Fruit fly (Drosophila melanogaster): ENCODE measurements around the gene CG9368.

CG9368 gene

DNA sequence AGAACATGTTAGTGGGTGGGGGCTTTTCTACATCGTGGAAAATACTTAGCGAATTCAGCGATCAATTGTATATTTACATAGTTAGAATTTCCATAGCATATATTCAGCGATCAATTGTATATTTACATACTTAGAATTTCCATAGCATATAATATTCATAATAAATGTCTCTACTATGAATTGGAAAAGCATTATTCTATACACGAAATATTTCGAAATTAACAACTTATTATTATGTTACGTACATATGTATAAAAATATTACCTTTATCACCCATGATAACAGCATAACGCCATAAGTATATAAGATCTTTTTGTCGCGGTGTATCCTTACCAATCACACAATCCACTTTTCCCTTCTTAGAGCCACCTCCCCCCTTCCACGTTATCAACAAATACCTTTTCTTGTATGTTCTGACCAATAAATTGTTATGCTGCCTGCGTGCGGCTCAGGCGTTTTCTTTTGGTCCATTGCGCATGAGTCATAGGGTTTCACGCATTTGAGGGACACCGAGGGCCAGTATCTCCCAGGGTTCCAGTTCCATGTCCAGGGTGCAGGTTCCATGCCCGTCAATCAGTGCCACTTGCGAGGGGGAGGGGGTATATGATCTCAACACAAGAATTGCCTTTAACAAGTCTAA, 35.5 kb downstream of the CG9368 start (continued):
- no peak for TF ChIP-seq CG14667 (GFP tag; IDR thresholded peaks at IDR 0.05)
- TF ChIP-seq onecut (GFP tag; IDR thresholded peaks at IDR 0.05), result 0 out of 2 replicates have a peak, but pooled peaks have one; percentile 17
- no peak for TF ChIP-seq hkb (optimal IDR thresholded peaks at IDR 0.05)
- no peak for TF ChIP-seq hkb (GFP tag; IDR thresholded peaks at IDR 0.05)
- peak; percentile 47 for TF ChIP-seq Six4 (GFP tag; optimal IDR thresholded peaks at IDR 0.05)
- no peak for TF ChIP-seq dimm (GFP tag; IDR thresholded peaks at IDR 0.05)
- TF ChIP-seq Med (GFP tag), result peak; percentile 15
- TF ChIP-seq wdn (GFP tag; IDR thresholded peaks at IDR 0.05), result no peak
- no peak for TF ChIP-seq sd (tag; optimal IDR thresholded peaks at IDR 0.05)
- TF ChIP-seq Hr51 (GFP tag; optimal IDR thresholded peaks at IDR 0.05), result no peak
- TF ChIP-seq croc (GFP tag; conservative IDR thresholded peaks at IDR 0.05), result peak; percentile 52; the same call in 2 of the 3 replicates
- TF ChIP-seq sug (tag; optimal IDR thresholded peaks at IDR 0.05), result no peak
- TF ChIP-seq Max (GFP tag; optimal IDR thresholded peaks at IDR 0.05), result peak; percentile 51
- no peak for TF ChIP-seq unc-4 (GFP tag; IDR thresholded peaks at IDR 0.05; ENCODE audit: partially characterized antibody)
- peak; percentile 50; the same call in 1 of the 3 replicates for TF ChIP-seq zfh1 (GFP tag; IDR thresholded peaks at IDR 0.05)
- no peak for TF ChIP-seq trh (GFP tag; optimal IDR thresholded peaks at IDR 0.05)
- TF ChIP-seq CG11695 (GFP tag; IDR thresholded peaks at IDR 0.05), result 0 out of 3 replicates have a peak, but pooled peaks have one; percentile 28
- TF ChIP-seq CG6791 (GFP tag; IDR thresholded peaks at IDR 0.05; ENCODE audit: partially characterized antibody), result no peak
- TF ChIP-seq Ets65A (GFP tag), result no peak
- TF ChIP-seq CG11247 (GFP tag; IDR thresholded peaks at IDR 0.05), result no peak
- TF ChIP-seq CG15696 (tag; optimal IDR thresholded peaks at IDR 0.05), result peak; percentile 96
- TF ChIP-seq mld (GFP tag; IDR thresholded peaks at IDR 0.05; ENCODE audit: partially characterized antibody), result no peak
- TF ChIP-seq CG18619 (GFP tag; optimal IDR thresholded peaks at IDR 0.05), result peak; percentile 41
- peak; percentile 4 for TF ChIP-seq lilli (GFP tag; optimal IDR thresholded peaks at IDR 0.05)
- TF ChIP-seq CG10274 (GFP tag; optimal IDR thresholded peaks at IDR 0.05), result no peak
- TF ChIP-seq CG7987 (GFP tag; optimal IDR thresholded peaks at IDR 0.05), result no peak
- no peak for TF ChIP-seq CG4617 (GFP tag; optimal IDR thresholded peaks at IDR 0.05; ENCODE audit: borderline replicate concordance)
- TF ChIP-seq cad (GFP tag; optimal IDR thresholded peaks at IDR 0.05), result peak; percentile 3
- TF ChIP-seq Hsf (GFP tag; optimal IDR thresholded peaks at IDR 0.05), result peak; percentile 41
- TF ChIP-seq Awh (GFP tag; IDR thresholded peaks at IDR 0.05), result 0 out of 2 replicates have a peak, but pooled peaks have one; percentile 15
- peak; percentile 54 for TF ChIP-seq CG30403 (GFP tag; optimal IDR thresholded peaks at IDR 0.05)
- TF ChIP-seq nom (GFP tag; optimal IDR thresholded peaks at IDR 0.05), result no peak
- TF ChIP-seq chif (GFP tag; optimal IDR thresholded peaks at IDR 0.05), result peak in 1 of 2 experiments; percentile 60
- no peak for TF ChIP-seq Atf-2 (GFP tag; optimal IDR thresholded peaks at IDR 0.05)
- TF ChIP-seq danr (GFP tag; IDR thresholded peaks at IDR 0.05), result no peak
- peak; percentile 25 for TF ChIP-seq CG1529 (GFP tag; optimal IDR thresholded peaks at IDR 0.05)
- no peak for TF ChIP-seq gce (GFP tag; IDR thresholded peaks at IDR 0.05)
- no peak for TF ChIP-seq CG31365 (tag; optimal IDR thresholded peaks at IDR 0.05)
- peak; percentile 45 for TF ChIP-seq tio (GFP tag; optimal IDR thresholded peaks at IDR 0.05)
- no peak for TF ChIP-seq CG10147 (GFP tag; optimal IDR thresholded peaks at IDR 0.05)
- peak; percentile 77 for TF ChIP-seq Xrp1 (GFP tag; IDR thresholded peaks at IDR 0.05)
- peak; percentile 43 for TF ChIP-seq CG1233 (GFP tag; optimal IDR thresholded peaks at IDR 0.05)
- TF ChIP-seq HLHmδ (GFP tag; optimal IDR thresholded peaks at IDR 0.05), result no peak
- TF ChIP-seq Rx (GFP tag; IDR thresholded peaks at IDR 0.05), result no peak
- no peak for TF ChIP-seq fd3F (GFP tag; optimal IDR thresholded peaks at IDR 0.05)
- TF ChIP-seq sr (GFP tag; IDR thresholded peaks at IDR 0.05), result no peak
- TF ChIP-seq CG9215 (GFP tag; IDR thresholded peaks at IDR 0.05), result no peak
- no peak for TF ChIP-seq CG43689 (GFP tag; IDR thresholded peaks at IDR 0.05)
- no peak for TF ChIP-seq al (GFP tag; IDR thresholded peaks at IDR 0.05)
- TF ChIP-seq CG15514 (GFP tag; optimal IDR thresholded peaks at IDR 0.05), result no peak
- no peak for TF ChIP-seq NC2α (GFP tag; optimal IDR thresholded peaks at IDR 0.05)
